Worm (Caenorhabditis elegans) whole organism, L4 larva: ENCODE results near the gene ucr-2.3.

Source experiments
- D1046.2 ChIP-seq: fragments of 200-800 bp; sonication (Bioruptor generic); IDR thresholded peaks from 2 replicates; pipeline ENCODE4 v1.3.6; 2022; ENCODE audit warnings: missing genetic modification characterization, missing compliant biosample characterization
- F10B5.3 ChIP-seq: sonication (generic microtip); optimal IDR thresholded peaks from 2 replicates; lab custom pipeline; 2016; ENCODE audit warnings: mild to moderate bottlenecking, missing genetic modification characterization, missing compliant biosample characterization
- Y105C5A.15 ChIP-seq: fragments of 200-800 bp; sonication (Bioruptor generic); IDR thresholded peaks from 2 replicates; pipeline ENCODE4 v1.3.6; 2022; ENCODE audit warnings: missing genetic modification characterization, missing compliant biosample characterization
- ZK546.5 ChIP-seq, 2 experiments: sonication (generic microtip); optimal IDR thresholded peaks; 2 replicates each; lab custom pipeline; 2017; ENCODE audit warnings: missing biosample characterization in 2 of 2, missing genetic modification characterization in 2 of 2
- aha-1 ChIP-seq: fragments of 150-350 bp; peaks from one replicate; lab custom pipeline; 2014; ENCODE audit warnings: missing biosample characterization, missing genetic modification characterization
- ama-1 ChIP-seq: fragments of 150-350 bp; optimal IDR thresholded peaks from 2 replicates; lab custom pipeline; 2014; ENCODE audit warnings: inconsistent platforms, mixed read lengths
- ceh-20 ChIP-seq: fragments of 200-800 bp; sonication (Bioruptor generic); IDR thresholded peaks from 2 replicates; pipeline ENCODE4 v1.3.6; 2022; ENCODE audit warnings: missing genetic modification reagents, missing genetic modification characterization, missing compliant biosample characterization
- ceh-28 ChIP-seq: fragments of 150-350 bp; optimal IDR thresholded peaks from 2 replicates; lab custom pipeline; 2014; ENCODE audit warnings: missing biosample characterization, missing genetic modification reagents, missing genetic modification characterization
- ceh-44 ChIP-seq: fragments of 200-800 bp; sonication (Bioruptor generic); IDR thresholded peaks from 2 replicates; pipeline ENCODE4 v1.3.6; 2022; ENCODE audit warnings: missing genetic modification reagents, missing genetic modification characterization, missing compliant biosample characterization
- ceh-62 ChIP-seq: sonication (generic microtip); optimal IDR thresholded peaks from 2 replicates; lab custom pipeline; 2017; ENCODE audit warnings: missing biosample characterization, missing genetic modification characterization
- cey-2 ChIP-seq: sonication (generic microtip); optimal IDR thresholded peaks from 3 replicates; lab custom pipeline; 2017; ENCODE audit warnings: missing genetic modification characterization, mild to moderate bottlenecking, missing compliant biosample characterization, antibody characterized with exemption, borderline replicate concordance; ENCODE audit not compliant: insufficient read depth
- ctbp-1 ChIP-seq: fragments of 200-800 bp; sonication (Bioruptor generic); IDR thresholded peaks from 2 replicates; pipeline ENCODE4 v1.3.6; 2022; ENCODE audit warnings: missing genetic modification reagents, missing genetic modification characterization, missing compliant biosample characterization
- daf-12 ChIP-seq: fragments of 150-350 bp; optimal IDR thresholded peaks from 2 replicates; lab custom pipeline; 2014; ENCODE audit warnings: missing biosample characterization, missing genetic modification reagents, missing genetic modification characterization
- dpl-1 ChIP-seq: fragments of 150-350 bp; optimal IDR thresholded peaks from 2 replicates; lab custom pipeline; 2014; ENCODE audit warnings: missing biosample characterization, missing genetic modification reagents, missing genetic modification characterization
- dve-1 ChIP-seq: sonication (generic microtip); optimal IDR thresholded peaks from 2 replicates; lab custom pipeline; 2017; ENCODE audit warnings: antibody characterized with exemption, mild to moderate bottlenecking, missing genetic modification characterization, missing compliant biosample characterization; ENCODE audit not compliant: insufficient read depth
- egl-43 ChIP-seq: fragments of 200-800 bp; sonication (Bioruptor generic); IDR thresholded peaks from 2 replicates; pipeline ENCODE4 v1.3.6; 2022; ENCODE audit warnings: missing genetic modification reagents, missing genetic modification characterization, missing compliant biosample characterization
- gei-8 ChIP-seq: fragments of 200-800 bp; sonication (Bioruptor generic); optimal IDR thresholded peaks from 2 replicates; lab custom pipeline; 2018; ENCODE audit warnings: mild to moderate bottlenecking, missing genetic modification characterization, missing compliant biosample characterization
- hif-1 ChIP-seq, 2 experiments: sonication (generic microtip); optimal IDR thresholded peaks; 2 replicates each; lab custom pipeline; 2016 to 2017; ENCODE audit warnings: missing compliant biosample characterization in 2 of 2, missing genetic modification characterization in 2 of 2, missing genetic modification reagents in 2 of 2, missing genotype in 2 of 2, mild to moderate bottlenecking in 1 of 2
- hlh-11 ChIP-seq: fragments of 200-800 bp; sonication (Bioruptor generic); optimal IDR thresholded peaks from 2 replicates; lab custom pipeline; 2018; ENCODE audit warnings: mild to moderate bottlenecking, missing genetic modification characterization, missing compliant biosample characterization
- hlh-30 ChIP-seq: sonication (generic microtip); optimal IDR thresholded peaks from 2 replicates; lab custom pipeline; 2017; ENCODE audit warnings: antibody characterized with exemption, mild to moderate bottlenecking, missing genetic modification characterization, missing compliant biosample characterization; ENCODE audit not compliant: insufficient read depth
- lim-7 ChIP-seq: fragments of 200-800 bp; sonication (Bioruptor generic); IDR thresholded peaks from 2 replicates; pipeline ENCODE4 v1.3.6; 2022; ENCODE audit warnings: missing genetic modification characterization, missing compliant biosample characterization
- lin-13 ChIP-seq: fragments of 150-350 bp; optimal IDR thresholded peaks from 2 replicates; lab custom pipeline; 2014; ENCODE audit warnings: missing biosample characterization, missing genetic modification reagents, missing genetic modification characterization
- lin-15B ChIP-seq: fragments of 150-350 bp; sonication (generic microtip); optimal IDR thresholded peaks from 3 replicates; lab custom pipeline; 2014; ENCODE audit warnings: missing biosample characterization, missing genetic modification characterization
- lin-29 ChIP-seq: fragments of 200-800 bp; sonication (Bioruptor generic); IDR thresholded peaks from 2 replicates; pipeline ENCODE4 v1.3.6; 2022; ENCODE audit warnings: missing genetic modification reagents, missing genetic modification characterization, missing compliant biosample characterization
- lin-38 ChIP-seq: fragments of 200-800 bp; sonication (Bioruptor generic); IDR thresholded peaks from 2 replicates; pipeline ENCODE4 v1.3.6; 2022; ENCODE audit warnings: missing genetic modification reagents, missing genetic modification characterization, missing compliant biosample characterization
- lin-39 ChIP-seq: fragments of 150-350 bp; optimal IDR thresholded peaks from 2 replicates; lab custom pipeline; 2014; ENCODE audit warnings: missing biosample characterization, missing genetic modification reagents, missing genetic modification characterization
- lsy-2 ChIP-seq, 2 experiments: fragments of 150-350 bp in 1 of 2; sonication (generic microtip) in 1 of 2; optimal IDR thresholded peaks; 2 replicates each; lab custom pipeline; 2014 to 2017; ENCODE audit warnings: missing biosample characterization in 2 of 2, missing genetic modification characterization in 2 of 2
- madf-9 ChIP-seq: fragments of 200-800 bp; sonication (Bioruptor generic); conservative IDR thresholded peaks from 2 replicates; pipeline ENCODE4 v1.3.6; 2022; ENCODE audit warnings: missing genetic modification reagents, missing genetic modification characterization, missing compliant biosample characterization
- mdl-1 ChIP-seq, 2 experiments: fragments of 150-350 bp in 1 of 2; sonication (generic microtip) in 1 of 2; optimal IDR thresholded peaks; 2 replicates each; lab custom pipeline; 2014 to 2017; ENCODE audit warnings: missing biosample characterization in 2 of 2, missing genetic modification characterization in 2 of 2
- mes-2 ChIP-seq: sonication (generic microtip); optimal IDR thresholded peaks from 2 replicates; lab custom pipeline; 2016; ENCODE audit warnings: missing genotype, mild to moderate bottlenecking, missing genetic modification characterization, missing compliant biosample characterization; ENCODE audit not compliant: poor library complexity, severe bottlenecking
- nhr-102 ChIP-seq: sonication (generic microtip); optimal IDR thresholded peaks from 2 replicates; lab custom pipeline; 2016; ENCODE audit warnings: mild to moderate bottlenecking, missing genetic modification characterization, moderate library complexity, missing compliant biosample characterization
- nhr-111 ChIP-seq: fragments of 200-800 bp; sonication (Bioruptor generic); optimal IDR thresholded peaks from 2 replicates; lab custom pipeline; 2018; ENCODE audit warnings: mild to moderate bottlenecking, missing genetic modification characterization, missing compliant biosample characterization
- nhr-237 ChIP-seq: sonication (generic microtip); optimal IDR thresholded peaks from 2 replicates; lab custom pipeline; 2017; ENCODE audit warnings: missing biosample characterization, missing genetic modification characterization
- nhr-25 ChIP-seq: sonication (generic microtip); optimal IDR thresholded peaks from 2 replicates; lab custom pipeline; 2017; ENCODE audit warnings: missing genetic modification characterization, mild to moderate bottlenecking, missing compliant biosample characterization, antibody characterized with exemption, moderate library complexity, borderline replicate concordance; ENCODE audit not compliant: insufficient read depth
- nhr-28 ChIP-seq: fragments of 150-350 bp; optimal IDR thresholded peaks from 2 replicates; lab custom pipeline; 2014; ENCODE audit warnings: missing biosample characterization, missing genetic modification characterization
- nhr-48 ChIP-seq: sonication (generic microtip); optimal IDR thresholded peaks from 2 replicates; lab custom pipeline; 2016; ENCODE audit warnings: mild to moderate bottlenecking, missing genetic modification characterization, missing compliant biosample characterization
- nhr-76 ChIP-seq: fragments of 150-350 bp; optimal IDR thresholded peaks from 2 replicates; lab custom pipeline; 2014; ENCODE audit warnings: missing biosample characterization, missing genetic modification characterization
- nhr-77 ChIP-seq: fragments of 150-350 bp; optimal IDR thresholded peaks from 2 replicates; lab custom pipeline; 2014; ENCODE audit warnings: missing biosample characterization, missing genetic modification characterization
- pha-4 ChIP-seq, 2 experiments: fragments of 150-350 bp in 1 of 2; fragments of 200-800 bp in 1 of 2; sonication (Bioruptor generic) in 1 of 2; IDR thresholded peaks in 1 of 2; optimal IDR thresholded peaks in 1 of 2; 2 replicates each; pipeline versions ENCODE4 v1.3.6 to Lab custom; 2014 to 2022; ENCODE audit warnings: missing genetic modification characterization in 2 of 2, missing genetic modification reagents in 2 of 2, missing biosample characterization in 1 of 2, missing compliant biosample characterization in 1 of 2
- pqm-1 ChIP-seq: sonication (generic microtip); optimal IDR thresholded peaks from 2 replicates; lab custom pipeline; 2017; ENCODE audit warnings: missing biosample characterization, missing genetic modification characterization
- snpc-1.2 ChIP-seq: fragments of 200-800 bp; sonication (Bioruptor generic); IDR thresholded peaks from 2 replicates; pipeline ENCODE4 v1.3.6; 2022; ENCODE audit warnings: missing genetic modification reagents, missing genetic modification characterization, missing compliant biosample characterization
- tra-1 ChIP-seq: fragments of 200-800 bp; sonication (Bioruptor generic); IDR thresholded peaks from 2 replicates; pipeline ENCODE4 v1.3.6; 2022; ENCODE audit warnings: missing genetic modification reagents, missing genetic modification characterization, missing compliant biosample characterization
- unc-39 ChIP-seq: sonication (generic microtip); optimal IDR thresholded peaks from 2 replicates; lab custom pipeline; 2017; ENCODE audit warnings: missing biosample characterization, missing genetic modification characterization
- unc-62 ChIP-seq, 3 experiments: fragments of 150-350 bp in 1 of 3; sonication (generic microtip); optimal IDR thresholded peaks in 2 of 3; peaks in 1 of 3; 1 replicate in 1 of 3; 2 replicates in 2 of 3; lab custom pipeline; 2014 to 2017; ENCODE audit warnings: missing biosample characterization in 3 of 3, missing genetic modification characterization in 3 of 3, missing genetic modification reagents in 3 of 3, missing genotype in 1 of 3
- zag-1 ChIP-seq: fragments of 150-350 bp; optimal IDR thresholded peaks from 2 replicates; lab custom pipeline; 2014; ENCODE audit warnings: missing biosample characterization, missing genetic modification characterization
- zfp-2 ChIP-seq: sonication (generic microtip); optimal IDR thresholded peaks from 2 replicates; lab custom pipeline; 2016; ENCODE audit warnings: mild to moderate bottlenecking, missing genetic modification characterization, missing compliant biosample characterization
- zfp-3 ChIP-seq: fragments of 200-800 bp; sonication (Bioruptor generic); conservative IDR thresholded peaks from 2 replicates; pipeline ENCODE4 v1.3.6; 2022; ENCODE audit warnings: missing genetic modification reagents, missing genetic modification characterization, missing compliant biosample characterization
- zip-11 ChIP-seq: fragments of 200-800 bp; sonication (Bioruptor generic); IDR thresholded peaks from 2 replicates; pipeline ENCODE4 v1.3.6; 2022; ENCODE audit warnings: missing genetic modification characterization, missing compliant biosample characterization
- ztf-7 ChIP-seq: fragments of 150-350 bp; optimal IDR thresholded peaks from 2 replicates; lab custom pipeline; 2014; ENCODE audit warnings: missing biosample characterization, missing genetic modification characterization

Gene ucr-2.3

DNA sequence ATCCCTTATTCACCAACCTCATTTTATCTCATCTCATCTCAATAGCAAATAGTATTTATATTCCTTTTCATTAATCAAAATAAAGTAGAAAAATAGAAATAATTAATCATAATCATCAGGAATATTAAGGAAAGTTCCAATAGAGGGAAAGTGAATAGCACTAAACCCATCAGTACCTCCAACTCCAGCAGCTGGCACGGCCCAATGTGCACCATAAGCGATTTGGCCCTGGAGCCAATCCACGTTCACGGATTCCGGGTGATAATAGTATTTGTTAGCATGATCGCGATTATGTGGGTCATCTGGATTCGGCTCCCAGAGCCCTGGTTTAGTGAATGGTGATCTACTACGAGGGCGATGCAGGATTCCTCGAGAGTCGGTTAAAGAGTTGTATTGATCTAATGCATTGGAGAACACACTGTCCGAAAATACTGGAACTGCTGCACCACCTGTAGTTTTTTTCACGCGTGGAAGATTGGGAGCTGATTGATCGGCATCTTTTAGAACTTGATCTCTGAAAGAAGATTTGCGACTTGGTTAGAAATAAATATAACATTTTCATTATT, 43.9 kb upstream of the ucr-2.3 start (continued):
- peak; percentile 99 for TF ChIP-seq nhr-111 (GFP tag; lab: Kevin White, UChicago)
- TF ChIP-seq zag-1 (tag; lab: Kevin White, UChicago): peak; percentile 45
- no peak for TF ChIP-seq daf-12 (tag; lab: Kevin White, UChicago)
- TF ChIP-seq nhr-25 (tag; lab: Kevin White, UChicago): peak; percentile 84
- TF ChIP-seq unc-39 (tag; lab: Kevin White, UChicago): no peak
- TF ChIP-seq hif-1 (tag; optimal IDR thresholded peaks at IDR 0.05; lab: Kevin White, UChicago): peak; percentile 55 to 96
- TF ChIP-seq nhr-76 (tag; lab: Kevin White, UChicago): no peak
- TF ChIP-seq zfp-2 (tag; lab: Kevin White, UChicago): peak; percentile 39
- peak; percentile 92 for TF ChIP-seq nhr-102 (tag; lab: Kevin White, UChicago)
- TF ChIP-seq aha-1 (tag; lab: Kevin White, UChicago): peak; percentile 99
- no peak for TF ChIP-seq lin-15B (tag; lab: Kevin White, UChicago)
- TF ChIP-seq pha-4 (GFP tag; IDR thresholded peaks at IDR 0.05; lab: Robert Waterston, UW): peak; percentile 95
- TF ChIP-seq pha-4 (tag; optimal IDR thresholded peaks at IDR 0.05; lab: Kevin White, UChicago): no peak
- TF ChIP-seq snpc-1.2 (GFP tag; lab: Robert Waterston, UW): peak; percentile 84
- no peak for TF ChIP-seq ceh-28 (tag; lab: Kevin White, UChicago)
- peak; percentile 72 for TF ChIP-seq nhr-48 (tag; lab: Kevin White, UChicago)
- TF ChIP-seq ctbp-1 (GFP tag; lab: Robert Waterston, UW): peak; percentile 91
- TF ChIP-seq lin-13: peak; percentile 49
- TF ChIP-seq lin-39 (tag; lab: Kevin White, UChicago): no peak
- peak; percentile 41 to 53 for TF ChIP-seq mdl-1 (tag; optimal IDR thresholded peaks at IDR 0.05; lab: Kevin White, UChicago)
- peak; percentile 72 for TF ChIP-seq madf-9
- TF ChIP-seq Y105C5A.15 (GFP tag; lab: Robert Waterston, UW): peak; percentile 99
- TF ChIP-seq ama-1 (lab: Kevin White, UChicago): peak; percentile 98
- TF ChIP-seq hlh-30 (tag; lab: Kevin White, UChicago): peak; percentile 5
- TF ChIP-seq lin-38: peak; percentile 82
- TF ChIP-seq unc-62 (GFP tag; optimal IDR thresholded peaks at IDR 0.05 in 1 of 2; lab: Kevin White, UChicago): no peak
- no peak for TF ChIP-seq unc-62 (tag; optimal IDR thresholded peaks at IDR 0.05; lab: Kevin White, UChicago)
- peak; percentile 86 for TF ChIP-seq hlh-11 (tag; lab: Kevin White, UChicago)
- TF ChIP-seq mes-2: peak; percentile 77
- peak; percentile 16 for TF ChIP-seq F10B5.3
- TF ChIP-seq tra-1 (GFP tag; lab: Robert Waterston, UW): peak; percentile 93
- peak; percentile 49 for TF ChIP-seq nhr-237 (tag; lab: Kevin White, UChicago)
- peak; percentile 87 for TF ChIP-seq ceh-20 (GFP tag; lab: Robert Waterston, UW)
- TF ChIP-seq nhr-28 (tag; lab: Kevin White, UChicago): peak; percentile 65
- peak; percentile 66 to 69 for TF ChIP-seq lsy-2 (tag; optimal IDR thresholded peaks at IDR 0.05; lab: Kevin White, UChicago)
- TF ChIP-seq zfp-3 (GFP tag; lab: Robert Waterston, UW): peak; percentile 99
- peak; percentile 91 for TF ChIP-seq D1046.2 (GFP tag; lab: Robert Waterston, UW)
- TF ChIP-seq cey-2 (tag; lab: Kevin White, UChicago): no peak
- TF ChIP-seq ceh-44 (GFP tag; lab: Robert Waterston, UW): peak; percentile 38; the same call in 1 of the 2 replicates
- TF ChIP-seq dpl-1 (GFP tag; lab: Kevin White, UChicago): no peak
- TF ChIP-seq zip-11 (GFP tag; lab: Robert Waterston, UW): no peak
- no peak for TF ChIP-seq ceh-62 (tag; lab: Kevin White, UChicago)
- TF ChIP-seq dve-1 (tag; lab: Kevin White, UChicago): peak; percentile 86
- peak; percentile 5 for TF ChIP-seq pqm-1
- peak in 1 of 2 experiments; percentile 45 for TF ChIP-seq ZK546.5 (tag; optimal IDR thresholded peaks at IDR 0.05; lab: Kevin White, UChicago)
- TF ChIP-seq gei-8 (GFP tag; lab: Kevin White, UChicago): peak; percentile 96
- peak; percentile 98 for TF ChIP-seq nhr-77
- TF ChIP-seq lin-29: peak; percentile 83
- peak; percentile 95 for TF ChIP-seq lim-7
- TF ChIP-seq ztf-7 (tag; lab: Kevin White, UChicago): no peak
- TF ChIP-seq egl-43: peak; percentile 96
